Worm (Caenorhabditis elegans): ENCODE measurements around the gene klp-4.

Gene klp-4

DNA sequence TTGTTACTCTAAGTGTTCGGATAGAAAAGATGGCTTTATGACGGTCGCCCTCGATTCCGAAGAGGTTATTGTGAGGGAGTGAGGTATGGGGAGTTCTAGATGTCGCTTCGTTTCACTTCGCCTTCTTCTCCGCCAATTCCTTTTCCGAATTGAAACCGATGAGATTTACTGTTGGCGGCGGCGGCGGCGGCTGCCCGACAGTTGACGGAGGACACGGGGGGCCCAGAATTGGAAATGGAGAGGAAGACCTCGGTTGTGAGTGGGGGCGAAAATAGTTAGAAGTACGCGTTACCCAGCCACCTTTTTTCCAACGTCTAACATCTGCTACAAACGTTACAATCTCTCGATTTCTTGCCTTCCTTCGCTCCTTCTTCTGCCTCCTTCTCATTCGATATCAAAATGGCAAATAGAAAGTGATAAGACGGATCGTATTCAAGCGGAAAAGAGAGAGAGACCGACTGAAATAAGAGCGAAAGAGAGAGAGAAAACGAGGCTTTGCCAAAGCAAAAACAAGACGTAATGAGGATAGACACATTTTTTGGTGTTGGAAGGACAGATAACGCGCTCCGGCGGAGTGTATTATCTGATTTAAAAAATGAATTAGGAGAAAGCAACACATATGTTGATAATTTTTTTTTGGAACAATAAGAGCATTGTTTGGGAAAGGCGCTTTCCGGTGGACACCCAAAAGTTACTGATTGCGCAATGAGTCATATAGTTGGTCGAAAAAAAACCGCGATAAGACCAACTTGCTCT, 39.7 kb upstream of the klp-4 start:
- TF ChIP-seq ham-2 (GFP tag; optimal IDR thresholded peaks at IDR 0.05) (no peak), zip-8 (tag; optimal IDR thresholded peaks at IDR 0.05) (peak; percentile 61)

DNA sequence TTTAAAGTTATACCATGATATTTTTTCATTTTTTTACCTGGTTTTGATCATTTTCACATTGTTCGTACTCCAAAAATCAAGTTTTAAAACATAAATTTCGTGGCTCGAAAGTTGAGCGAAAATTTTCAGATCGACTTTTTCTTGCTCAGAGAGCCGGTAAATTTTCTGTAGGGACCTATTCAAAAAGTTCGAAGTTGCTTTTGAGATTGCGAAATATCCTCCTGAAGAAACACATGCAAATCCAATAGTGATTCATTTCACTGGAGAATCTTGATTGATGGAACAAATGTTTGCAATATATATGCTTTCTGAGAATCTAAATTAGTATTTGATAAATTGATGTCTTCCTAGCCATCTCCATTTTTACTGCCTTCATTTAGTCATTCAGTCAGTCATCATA, 38.2 kb upstream of the klp-4 start:
- TF ChIP-seq snpc-4 (tag; optimal IDR thresholded peaks at IDR 0.05): no peak
- no peak for TF ChIP-seq bed-3 (GFP tag; optimal IDR thresholded peaks at IDR 0.05)
- TF ChIP-seq pha-4 (tag; optimal IDR thresholded peaks at IDR 0.05): no peak
- no peak for TF ChIP-seq elt-3 (tag; optimal IDR thresholded peaks at IDR 0.05)
- TF ChIP-seq ceh-83 (GFP tag; optimal IDR thresholded peaks at IDR 0.05): no peak
- no peak for TF ChIP-seq elt-1 (tag; optimal IDR thresholded peaks at IDR 0.05; ENCODE audit: borderline replicate concordance, insufficient read depth)
- no peak for TF ChIP-seq nhr-12 (tag; optimal IDR thresholded peaks at IDR 0.05)
- TF ChIP-seq lin-13 (tag; optimal IDR thresholded peaks at IDR 0.05): no peak
- TF ChIP-seq drap-1 (GFP tag; optimal IDR thresholded peaks at IDR 0.05): no peak
- TF ChIP-seq cnd-1 (tag; optimal IDR thresholded peaks at IDR 0.05): no peak

DNA sequence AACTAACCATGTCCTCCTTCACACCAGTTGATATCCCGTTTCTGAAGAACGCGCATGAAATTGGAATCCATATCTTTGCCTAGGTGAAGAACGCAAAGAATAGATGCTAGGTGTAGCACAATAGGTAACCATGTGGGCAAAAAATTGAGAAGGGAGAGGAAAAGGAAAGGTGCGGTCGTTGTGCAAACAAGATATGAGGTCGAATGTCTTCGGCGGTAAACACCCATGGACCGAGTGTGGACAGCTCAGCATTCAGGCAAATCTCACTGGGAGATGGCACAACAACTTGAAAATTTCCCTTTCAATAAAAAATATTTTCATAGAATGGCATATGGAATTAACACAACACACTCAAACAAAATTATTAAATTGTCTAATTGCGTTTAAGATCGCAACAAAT, 31.0 kb upstream of the klp-4 start, which contains the start of gene F28B4.4:
TSS of gene F28B4.4 (minus strand) at position 101 of the 400 bp plus-strand sequence.
- no peak for TF ChIP-seq bed-3 (GFP tag; optimal IDR thresholded peaks at IDR 0.05)
- TF ChIP-seq mab-5 (tag; optimal IDR thresholded peaks at IDR 0.05): no peak
- TF ChIP-seq nhr-28 (tag; optimal IDR thresholded peaks at IDR 0.05): no peak
- no peak for TF ChIP-seq tbx-8 (GFP tag; optimal IDR thresholded peaks at IDR 0.05)
- no peak for TF ChIP-seq drap-1 (GFP tag; optimal IDR thresholded peaks at IDR 0.05)
- no peak for TF ChIP-seq zip-8 (tag; optimal IDR thresholded peaks at IDR 0.05)
- TF ChIP-seq ces-1 (GFP tag; optimal IDR thresholded peaks at IDR 0.05): no peak
- TF ChIP-seq elt-3 (tag; optimal IDR thresholded peaks at IDR 0.05): no peak
- TF ChIP-seq pha-4 (tag; optimal IDR thresholded peaks at IDR 0.05): no peak

DNA sequence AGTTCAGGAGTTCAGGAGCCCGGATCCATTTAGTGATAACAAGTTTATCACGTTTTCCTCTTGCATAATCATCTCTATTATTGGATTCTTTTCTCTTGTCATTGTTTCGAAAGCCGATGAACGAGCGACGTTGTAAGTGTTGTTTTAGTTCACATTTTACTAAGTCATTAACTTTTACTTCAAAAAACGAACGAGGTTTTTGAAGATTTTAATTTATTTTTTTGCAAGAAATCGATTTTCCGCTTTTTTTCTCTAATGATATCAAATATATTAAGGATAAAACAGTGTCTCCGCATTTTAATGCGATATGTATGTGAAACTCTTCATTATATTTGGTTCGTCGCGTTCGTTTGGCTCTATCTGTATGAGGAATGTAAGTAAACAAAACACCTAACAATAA, 26.3 kb upstream of the klp-4 start, which contains the start of gene F28B4.1:
TSS of gene F28B4.1 (plus strand) at position 301 of the 400 bp plus-strand sequence.
- TF ChIP-seq M03D4.4 (tag; optimal IDR thresholded peaks at IDR 0.05): no peak

DNA sequence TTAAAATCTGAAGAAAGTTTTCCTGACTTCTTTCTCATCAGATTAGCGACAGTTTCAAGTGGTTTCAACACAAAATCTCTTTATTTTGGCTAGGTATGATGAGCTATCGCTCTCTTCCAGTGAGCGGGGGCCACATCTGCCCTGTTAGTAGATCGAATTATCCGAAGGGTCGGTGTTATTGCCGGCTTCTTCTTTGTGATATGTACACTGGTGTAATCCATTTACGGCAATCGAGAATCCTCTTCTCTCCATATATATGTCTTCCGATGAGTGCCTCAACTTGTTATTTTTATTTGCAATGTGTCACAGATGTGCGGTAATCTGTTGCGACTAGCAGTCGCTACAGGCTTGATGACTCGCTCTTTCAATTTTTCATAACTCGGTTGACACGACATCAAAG, 23.8 kb upstream of the klp-4 start:
- TF ChIP-seq ces-1 (GFP tag; optimal IDR thresholded peaks at IDR 0.05) (peak; percentile 86), sem-2 (GFP tag; optimal IDR thresholded peaks at IDR 0.05) (no peak), nhr-237 (tag; optimal IDR thresholded peaks at IDR 0.05) (no peak), unc-120 (tag; optimal IDR thresholded peaks at IDR 0.05; ENCODE audit: poor library complexity, severe bottlenecking) (no peak), unc-62 (GFP tag; optimal IDR thresholded peaks at IDR 0.05) (no peak), mls-2 (tag; optimal IDR thresholded peaks at IDR 0.05) (no peak)

ce11 chrX:3199249-3199648, 20.7 kb upstream of the klp-4 start, which contains the start of gene fax-1:
Gene fax-1, minus strand, starts transcription at chrX:3199349.
- TF ChIP-seq hlh-1 (tag; optimal IDR thresholded peaks at IDR 0.05) (no peak), ceh-43 (GFP tag; optimal IDR thresholded peaks at IDR 0.05) (no peak), mep-1 (tag; optimal IDR thresholded peaks at IDR 0.05) (no peak), ces-1 (GFP tag; optimal IDR thresholded peaks at IDR 0.05) (peak; percentile 18)

ce11 chrX:3197319-3197718, 18.8 kb upstream of the klp-4 start:
- no peak for TF ChIP-seq ztf-11 (tag; optimal IDR thresholded peaks at IDR 0.05)
- TF ChIP-seq drap-1 (GFP tag; optimal IDR thresholded peaks at IDR 0.05): no peak
- TF ChIP-seq nhr-28 (tag; optimal IDR thresholded peaks at IDR 0.05): no peak
- no peak for TF ChIP-seq nhr-2 (tag; optimal IDR thresholded peaks at IDR 0.05)
- TF ChIP-seq elt-3 (tag; optimal IDR thresholded peaks at IDR 0.05): no peak
- no peak for TF ChIP-seq unc-39 (tag; optimal IDR thresholded peaks at IDR 0.05)
- TF ChIP-seq ces-1 (GFP tag; optimal IDR thresholded peaks at IDR 0.05): peak; percentile 58
- no peak for TF ChIP-seq zip-8 (tag; optimal IDR thresholded peaks at IDR 0.05)
